Fruit fly (Drosophila melanogaster): ENCODE results near the gene CG11898.

The CG11898 gene

dm6 chr3R:29139767-29140755 lies 25.4 kb upstream of the CG11898 start:
- TF ChIP-seq achi (GFP tag; optimal IDR thresholded peaks at IDR 0.05) (peak; percentile 8), fkh (GFP tag; optimal IDR thresholded peaks at IDR 0.05) (peak; percentile 32), CG6163 (GFP tag; IDR thresholded peaks at IDR 0.05) (peak; percentile 37; the same call in 1 of the 3 replicates), Hr4 (GFP tag; optimal IDR thresholded peaks at IDR 0.05) (no peak), fd59A (GFP tag; optimal IDR thresholded peaks at IDR 0.05) (no peak), ss (GFP tag; optimal IDR thresholded peaks at IDR 0.05) (peak in 1 of 2 experiments; percentile 20), Smox (GFP tag; optimal IDR thresholded peaks at IDR 0.05) (no peak), CG9139 (GFP tag; optimal IDR thresholded peaks at IDR 0.05) (peak; percentile 29), Met (GFP tag; optimal IDR thresholded peaks at IDR 0.05) (no peak), CG7368 (GFP tag; optimal IDR thresholded peaks at IDR 0.05) (peak; percentile 14), CG8119 (GFP tag; IDR thresholded peaks at IDR 0.05) (no peak), svp (GFP tag) (peak; percentile 92), salr (GFP tag; optimal IDR thresholded peaks at IDR 0.05) (no peak), acj6 (GFP tag; optimal IDR thresholded peaks at IDR 0.05) (no peak), Hr39 (GFP tag; optimal IDR thresholded peaks at IDR 0.05) (no peak), CG10669 (GFP tag; optimal IDR thresholded peaks at IDR 0.05) (peak; percentile 68), CG8632 (GFP tag; optimal IDR thresholded peaks at IDR 0.05) (no peak), dsx (GFP tag; optimal IDR thresholded peaks at IDR 0.05; ENCODE audit: poor library complexity, severe bottlenecking) (peak; percentile 5), CG3919 (GFP tag; optimal IDR thresholded peaks at IDR 0.05) (peak; percentile 29), CG6808 (GFP tag; optimal IDR thresholded peaks at IDR 0.05) (peak; percentile 29), CG11762 (GFP tag; optimal IDR thresholded peaks at IDR 0.05; ENCODE audit: insufficient read depth) (no peak), Eip78C (GFP tag) (peak; percentile 53), Lpt (GFP tag; optimal IDR thresholded peaks at IDR 0.05) (no peak), Ets96B (tag; optimal IDR thresholded peaks at IDR 0.05) (peak; percentile 36), Sox102F (GFP tag; optimal IDR thresholded peaks at IDR 0.05) (no peak), CG11902 (GFP tag; optimal IDR thresholded peaks at IDR 0.05) (no peak), vri (GFP tag; optimal IDR thresholded peaks at IDR 0.05) (no peak)

- TF ChIP-seq Blimp-1 (GFP tag; optimal IDR thresholded peaks at IDR 0.05) (peak; percentile 22), CG11902 (GFP tag; optimal IDR thresholded peaks at IDR 0.05) (no peak), fkh (GFP tag; optimal IDR thresholded peaks at IDR 0.05) (no peak), Hr4 (GFP tag; optimal IDR thresholded peaks at IDR 0.05) (no peak), Eip78C (GFP tag) (peak; percentile 2)
Observed at dm6 chr3R:29146710-29147109, 18.7 kb upstream of the CG11898 start, which contains the start of gene CG14511. TSS of gene CG14511 (minus strand) at chr3R:29146893.

dm6 chr3R:29148072-29148471 lies 17.4 kb upstream of the CG11898 start, which contains the start of the genes CG11882 and Pglym78:
TSS of gene CG11882 (minus strand) at chr3R:29148172.
TSS of gene Pglym78 (plus strand) at chr3R:29148248.
- TF ChIP-seq Smox (GFP tag; optimal IDR thresholded peaks at IDR 0.05) (no peak), Eip75B (GFP tag; optimal IDR thresholded peaks at IDR 0.05) (peak; percentile 80), CG8319 (GFP tag; optimal IDR thresholded peaks at IDR 0.05) (no peak), CG1621 (tag; optimal IDR thresholded peaks at IDR 0.05) (peak; percentile 93), Gug (GFP tag; IDR thresholded peaks at IDR 0.05) (no peak), Eip93F (GFP tag; optimal IDR thresholded peaks at IDR 0.05) (no peak), CG3032 (tag; optimal IDR thresholded peaks at IDR 0.05) (no peak), cyc (GFP tag; optimal IDR thresholded peaks at IDR 0.05) (peak; percentile 24), Sox15 (GFP tag; optimal IDR thresholded peaks at IDR 0.05) (no peak), CG6854 (GFP tag; optimal IDR thresholded peaks at IDR 0.05) (no peak), CG6276 (GFP tag; optimal IDR thresholded peaks at IDR 0.05) (no peak), CG8632 (GFP tag; optimal IDR thresholded peaks at IDR 0.05) (no peak), net (GFP tag; optimal IDR thresholded peaks at IDR 0.05) (no peak), Met (GFP tag; optimal IDR thresholded peaks at IDR 0.05) (no peak), topi (GFP tag; optimal IDR thresholded peaks at IDR 0.05) (no peak), CG4318 (GFP tag; optimal IDR thresholded peaks at IDR 0.05) (no peak), Sox14 (GFP tag; optimal IDR thresholded peaks at IDR 0.05) (peak; percentile 89), CG11762 (GFP tag; optimal IDR thresholded peaks at IDR 0.05; ENCODE audit: insufficient read depth) (no peak), CG7368 (GFP tag; optimal IDR thresholded peaks at IDR 0.05) (no peak), salr (GFP tag; optimal IDR thresholded peaks at IDR 0.05) (no peak), esn (GFP tag; optimal IDR thresholded peaks at IDR 0.05) (peak; percentile 33), vri (GFP tag; optimal IDR thresholded peaks at IDR 0.05) (no peak), fd85E (GFP tag; optimal IDR thresholded peaks at IDR 0.05) (no peak), CG6792 (GFP tag; optimal IDR thresholded peaks at IDR 0.05) (no peak), CG6808 (GFP tag; optimal IDR thresholded peaks at IDR 0.05) (no peak), CG3919 (GFP tag; optimal IDR thresholded peaks at IDR 0.05) (no peak), Hr39 (GFP tag; optimal IDR thresholded peaks at IDR 0.05) (peak; percentile 94)

All from whole organism, prepupa.